Worm (Caenorhabditis elegans) whole organism, midembryonic: ENCODE data around the gene B0391.14.

ENCODE experiments used
- ref-1 ChIP-seq: fragments of 200-800 bp; sonication (Bioruptor generic); conservative IDR thresholded peaks from 2 replicates; pipeline ENCODE4 v1.3.6; 2022; ENCODE audit warnings: missing genetic modification reagents, missing genetic modification characterization, missing compliant biosample characterization
- ztf-29 ChIP-seq: fragments of 200-800 bp; sonication (Bioruptor generic); IDR thresholded peaks from 2 replicates; pipeline ENCODE4 v1.3.6; 2022; ENCODE audit warnings: missing genetic modification reagents, missing genetic modification characterization, missing compliant biosample characterization

- TF ChIP-seq ztf-29 (GFP tag; lab: Robert Waterston, UW): no peak
- no peak for TF ChIP-seq ref-1 (GFP tag; lab: Robert Waterston, UW)
Observed at ce11 chrV:15563477-15563876, 36.2 kb downstream of the B0391.14 start.
